Fruit fly (Drosophila melanogaster) whole organism, pupa: Measurements from ENCODE around the gene Kots.

Experiments used
- CG12605 ChIP-seq: fragments of 200-800 bp; sonication (Bioruptor generic); IDR thresholded peaks from 2 replicates; pipeline ENCODE4 v1.3.6; 2022; ENCODE audit warnings: missing biosample characterization, missing genetic modification characterization
- CG14655 ChIP-seq: fragments of 200-800 bp; sonication (Bioruptor generic); optimal IDR thresholded peaks from 3 replicates; lab custom pipeline; 2017; ENCODE audit warnings: mild to moderate bottlenecking, missing biosample characterization, missing genetic modification reagents, missing genetic modification characterization
- CG15710 ChIP-seq: fragments of 200-800 bp; sonication (Bioruptor generic); optimal IDR thresholded peaks from 2 replicates; lab custom pipeline; 2018; ENCODE audit warnings: missing biosample characterization, mild to moderate bottlenecking, missing genetic modification characterization, moderate library complexity
- CG17806 ChIP-seq: fragments of 200-800 bp; sonication (Bioruptor generic); optimal IDR thresholded peaks from 2 replicates; lab custom pipeline; 2018; ENCODE audit warnings: missing biosample characterization, mild to moderate bottlenecking, missing genetic modification characterization, moderate library complexity
- CG32121 ChIP-seq: fragments of 200-800 bp; sonication (Bioruptor generic); IDR thresholded peaks from 2 replicates; pipeline ENCODE4 v1.3.6; 2022; ENCODE audit warnings: missing biosample characterization, missing genetic modification characterization
- CG8301 ChIP-seq: fragments of 200-800 bp; sonication (Bioruptor generic); optimal IDR thresholded peaks from 2 replicates; lab custom pipeline; 2018; ENCODE audit warnings: missing biosample characterization, mild to moderate bottlenecking, missing genetic modification characterization
- EcR ChIP-seq: fragments of 200-800 bp; sonication (Bioruptor generic); optimal IDR thresholded peaks from 3 replicates; lab custom pipeline; 2019; ENCODE audit warnings: missing biosample characterization, missing genetic modification characterization, mild to moderate bottlenecking, moderate library complexity, missing genetic modification reagents
- Pif1A ChIP-seq: fragments of 200-800 bp; sonication (Bioruptor generic); optimal IDR thresholded peaks from 3 replicates; lab custom pipeline; 2016; ENCODE audit warnings: missing biosample characterization, missing genetic modification characterization
- Pif1B ChIP-seq: fragments of 200-800 bp; sonication (Bioruptor generic); optimal IDR thresholded peaks from 3 replicates; lab custom pipeline; 2016; ENCODE audit warnings: missing biosample characterization, missing genetic modification characterization
- Snoo ChIP-seq: fragments of 200-800 bp; sonication (Bioruptor generic); optimal IDR thresholded peaks from 3 replicates; lab custom pipeline; 2017; ENCODE audit warnings: missing biosample characterization, mild to moderate bottlenecking, missing genetic modification characterization, inconsistent platforms

dm6 chr3R:13952303-13952702, 11.7 kb downstream of the Kots start:
- TF ChIP-seq EcR (GFP tag; lab: Kevin White, UChicago) = no peak
- TF ChIP-seq CG17806 (tag; lab: Kevin White, UChicago) = peak; percentile 22
- TF ChIP-seq Snoo = no peak
- peak; percentile 27 for TF ChIP-seq Pif1B (GFP tag; lab: Kevin White, UChicago)
- TF ChIP-seq CG15710 = no peak
- peak; percentile 69 for TF ChIP-seq CG8301
- peak; percentile 68 for TF ChIP-seq CG14655 (GFP tag; lab: Kevin White, UChicago)
- TF ChIP-seq Pif1A = peak; percentile 54
- peak; percentile 71; the same call in 1 of the 2 replicates for TF ChIP-seq CG32121 (GFP tag; lab: Robert Waterston, UW)
- peak; percentile 52; the same call in 1 of the 2 replicates for TF ChIP-seq CG12605
